Fruit fly (Drosophila melanogaster) whole organism, prepupa: ENCODE results near the gene D2hgdh.
A peak's percentile ranks its signal among the peaks of the same experiment; 100 is the strongest.

ENCODE experiments used
- Blimp-1 ChIP-seq: fragments of 200-800 bp; sonication (Bioruptor generic); optimal IDR thresholded peaks from 3 replicates; lab custom pipeline; 2017; ENCODE audit warnings: missing biosample characterization, missing genetic modification characterization, mild to moderate bottlenecking, moderate library complexity, missing genetic modification reagents
- CG10631 ChIP-seq: fragments of 200-800 bp; sonication (Bioruptor generic); optimal IDR thresholded peaks from 2 replicates; lab custom pipeline; 2016; ENCODE audit warnings: missing biosample characterization, missing genetic modification characterization
- CG10669 ChIP-seq: fragments of 200-800 bp; sonication (Bioruptor generic); optimal IDR thresholded peaks from 3 replicates; lab custom pipeline; 2018; ENCODE audit warnings: missing biosample characterization, mild to moderate bottlenecking, missing genetic modification characterization, moderate library complexity
- CG11294 ChIP-seq: fragments of 200-800 bp; sonication (Bioruptor generic); IDR thresholded peaks from 2 replicates; pipeline ENCODE4 v1.3.6; 2022; ENCODE audit warnings: missing biosample characterization, missing genetic modification characterization
- CG11762 ChIP-seq: fragments of 200-800 bp; sonication (Bioruptor generic); optimal IDR thresholded peaks from 3 replicates; lab custom pipeline; 2016; ENCODE audit warnings: missing biosample characterization, missing genetic modification characterization; ENCODE audit not compliant: insufficient read depth
- CG11902 ChIP-seq: fragments of 200-800 bp; sonication (Bioruptor generic); optimal IDR thresholded peaks from 3 replicates; lab custom pipeline; 2016; ENCODE audit warnings: missing biosample characterization, missing genetic modification characterization
- CG1621 ChIP-seq: fragments of 200-800 bp; sonication (Bioruptor generic); optimal IDR thresholded peaks from 3 replicates; lab custom pipeline; 2018; ENCODE audit warnings: missing biosample characterization, mild to moderate bottlenecking, missing genetic modification characterization
- CG3032 ChIP-seq: fragments of 200-800 bp; optimal IDR thresholded peaks from 2 replicates; lab custom pipeline; 2019; ENCODE audit warnings: missing biosample characterization, mild to moderate bottlenecking, missing genetic modification characterization, moderate library complexity
- CG31627 ChIP-seq: fragments of 200-800 bp; sonication (Bioruptor generic); optimal IDR thresholded peaks from 3 replicates; lab custom pipeline; 2016; ENCODE audit warnings: missing biosample characterization, missing genetic modification characterization
- CG32006 ChIP-seq: fragments of 200-800 bp; sonication (Bioruptor generic); optimal IDR thresholded peaks from 3 replicates; lab custom pipeline; 2017; ENCODE audit warnings: missing biosample characterization, mild to moderate bottlenecking, missing genetic modification characterization
- CG34406 ChIP-seq: fragments of 200-800 bp; sonication (Bioruptor generic); optimal IDR thresholded peaks from 3 replicates; lab custom pipeline; 2016; ENCODE audit warnings: missing biosample characterization, missing genetic modification characterization
- CG3919 ChIP-seq: fragments of 200-800 bp; sonication (Bioruptor generic); optimal IDR thresholded peaks from 3 replicates; lab custom pipeline; 2016; ENCODE audit warnings: missing biosample characterization, missing genetic modification characterization
- CG4318 ChIP-seq: fragments of 200-800 bp; sonication (Bioruptor generic); optimal IDR thresholded peaks from 3 replicates; lab custom pipeline; 2017; ENCODE audit warnings: missing biosample characterization, mild to moderate bottlenecking, missing genetic modification characterization
- CG6276 ChIP-seq: fragments of 200-800 bp; sonication (Bioruptor generic); optimal IDR thresholded peaks from 2 replicates; lab custom pipeline; 2017; ENCODE audit warnings: missing biosample characterization, mild to moderate bottlenecking, missing genetic modification characterization
- CG6792 ChIP-seq: fragments of 200-800 bp; sonication (Bioruptor generic); optimal IDR thresholded peaks from 3 replicates; lab custom pipeline; 2016; ENCODE audit warnings: missing biosample characterization, missing genetic modification characterization
- CG6854 ChIP-seq: fragments of 200-800 bp; sonication (Bioruptor generic); optimal IDR thresholded peaks from 2 replicates; lab custom pipeline; 2017; ENCODE audit warnings: missing biosample characterization, mild to moderate bottlenecking, missing genetic modification characterization
- CG7368 ChIP-seq: fragments of 200-800 bp; sonication (Bioruptor generic); optimal IDR thresholded peaks from 3 replicates; lab custom pipeline; 2016; ENCODE audit warnings: missing biosample characterization, missing genetic modification characterization
- CG8119 ChIP-seq: fragments of 200-800 bp; sonication (Bioruptor generic); IDR thresholded peaks from 3 replicates; pipeline ENCODE4 v1.3.6; 2022; ENCODE audit warnings: missing biosample characterization, missing genetic modification characterization
- CG8319 ChIP-seq: fragments of 200-800 bp; sonication (Bioruptor generic); optimal IDR thresholded peaks from 3 replicates; lab custom pipeline; 2016; ENCODE audit warnings: missing biosample characterization, missing genetic modification characterization
- CG8632 ChIP-seq: fragments of 200-800 bp; sonication (Bioruptor generic); optimal IDR thresholded peaks from 3 replicates; lab custom pipeline; 2016; ENCODE audit warnings: missing biosample characterization, missing genetic modification characterization
- CG9139 ChIP-seq: fragments of 200-800 bp; sonication (Bioruptor generic); optimal IDR thresholded peaks from 3 replicates; lab custom pipeline; 2017; ENCODE audit warnings: missing biosample characterization, mild to moderate bottlenecking, missing genetic modification characterization
- Eip75B ChIP-seq: fragments of 200-800 bp; sonication (Bioruptor generic); optimal IDR thresholded peaks from 3 replicates; lab custom pipeline; 2016; ENCODE audit warnings: missing biosample characterization, missing genetic modification characterization
- Eip78C ChIP-seq: fragments of 200-800 bp; sonication (Bioruptor generic); peaks from one replicate; lab custom pipeline; 2016; ENCODE audit warnings: missing biosample characterization, missing genetic modification characterization
- Ets21C ChIP-seq: fragments of 200-800 bp; sonication (Bioruptor generic); optimal IDR thresholded peaks from 3 replicates; lab custom pipeline; 2016; ENCODE audit warnings: missing biosample characterization, missing genetic modification characterization
- Ets96B ChIP-seq: fragments of 200-800 bp; optimal IDR thresholded peaks from 2 replicates; lab custom pipeline; 2019; ENCODE audit warnings: missing biosample characterization, mild to moderate bottlenecking, missing genetic modification characterization, moderate library complexity
- Hr38 ChIP-seq: sonication (Bioruptor generic); optimal IDR thresholded peaks from 2 replicates; lab custom pipeline; 2016; ENCODE audit warnings: missing biosample characterization, missing genetic modification characterization
- Hr39 ChIP-seq: fragments of 200-800 bp; sonication (Bioruptor generic); optimal IDR thresholded peaks from 2 replicates; lab custom pipeline; 2016; ENCODE audit warnings: missing biosample characterization, missing genetic modification characterization
- Hr4 ChIP-seq: fragments of 200-800 bp; sonication (Bioruptor generic); optimal IDR thresholded peaks from 3 replicates; lab custom pipeline; 2016; ENCODE audit warnings: missing biosample characterization, missing genetic modification characterization
- Lpt ChIP-seq: fragments of 200-800 bp; sonication (Bioruptor generic); optimal IDR thresholded peaks from 3 replicates; lab custom pipeline; 2016; ENCODE audit warnings: missing biosample characterization, missing genetic modification characterization
- Met ChIP-seq: fragments of 200-800 bp; sonication (Bioruptor generic); optimal IDR thresholded peaks from 3 replicates; lab custom pipeline; 2016; ENCODE audit warnings: missing biosample characterization, missing genetic modification characterization
- OdsH ChIP-seq: fragments of 200-800 bp; sonication (Bioruptor generic); optimal IDR thresholded peaks from 3 replicates; lab custom pipeline; 2016; ENCODE audit warnings: missing biosample characterization, missing genetic modification characterization
- Smox ChIP-seq: fragments of 200-800 bp; sonication (Bioruptor generic); optimal IDR thresholded peaks from 3 replicates; lab custom pipeline; 2016; ENCODE audit warnings: missing biosample characterization, missing genetic modification characterization
- Sox102F ChIP-seq: fragments of 200-800 bp; sonication (Bioruptor generic); optimal IDR thresholded peaks from 2 replicates; lab custom pipeline; 2016; ENCODE audit warnings: missing biosample characterization, mild to moderate bottlenecking, missing genetic modification characterization
- Sox14 ChIP-seq: fragments of 200-800 bp; sonication (Bioruptor generic); optimal IDR thresholded peaks from 3 replicates; lab custom pipeline; 2016; ENCODE audit warnings: missing biosample characterization, missing genetic modification characterization
- Sox15 ChIP-seq: fragments of 200-800 bp; sonication (Bioruptor generic); optimal IDR thresholded peaks from 3 replicates; lab custom pipeline; 2016; ENCODE audit warnings: missing biosample characterization, missing genetic modification characterization
- achi ChIP-seq: fragments of 200-800 bp; sonication (Bioruptor generic); optimal IDR thresholded peaks from 3 replicates; lab custom pipeline; 2016; ENCODE audit warnings: missing biosample characterization, missing genetic modification characterization
- acj6 ChIP-seq: fragments of 200-800 bp; sonication (Bioruptor generic); optimal IDR thresholded peaks from 3 replicates; lab custom pipeline; 2016; ENCODE audit warnings: missing biosample characterization, missing genetic modification characterization
- cyc ChIP-seq: fragments of 200-800 bp; sonication (Bioruptor generic); optimal IDR thresholded peaks from 3 replicates; lab custom pipeline; 2016; ENCODE audit warnings: missing biosample characterization, missing genetic modification characterization
- dac ChIP-seq: fragments of 200-800 bp; sonication (Bioruptor generic); optimal IDR thresholded peaks from 2 replicates; lab custom pipeline; 2017; ENCODE audit warnings: missing biosample characterization, mild to moderate bottlenecking, missing genetic modification characterization
- dsx ChIP-seq: fragments of 200-800 bp; optimal IDR thresholded peaks from 3 replicates; lab custom pipeline; 2019; ENCODE audit warnings: missing biosample characterization, mild to moderate bottlenecking, missing genetic modification characterization, moderate library complexity; ENCODE audit not compliant: poor library complexity, severe bottlenecking
- eg ChIP-seq: fragments of 200-800 bp; sonication (Bioruptor generic); IDR thresholded peaks from 3 replicates; pipeline ENCODE4 v1.3.6; 2022; ENCODE audit warnings: missing biosample characterization, missing genetic modification characterization
- esn ChIP-seq: fragments of 200-800 bp; sonication (Bioruptor generic); optimal IDR thresholded peaks from 2 replicates; lab custom pipeline; 2016; ENCODE audit warnings: missing biosample characterization, mild to moderate bottlenecking, missing genetic modification characterization, moderate library complexity
- fd85E ChIP-seq: fragments of 200-800 bp; sonication (Bioruptor generic); optimal IDR thresholded peaks from 3 replicates; lab custom pipeline; 2016; ENCODE audit warnings: missing biosample characterization, missing genetic modification characterization
- fkh ChIP-seq: fragments of 200-800 bp; sonication (Bioruptor generic); optimal IDR thresholded peaks from 3 replicates; lab custom pipeline; 2017; ENCODE audit warnings: missing biosample characterization, mild to moderate bottlenecking, missing genetic modification characterization, moderate library complexity
- lz ChIP-seq: fragments of 200-800 bp; sonication (Bioruptor generic); optimal IDR thresholded peaks from 3 replicates; lab custom pipeline; 2016; ENCODE audit warnings: missing biosample characterization, missing genetic modification characterization
- net ChIP-seq: fragments of 200-800 bp; sonication (Bioruptor generic); optimal IDR thresholded peaks from 3 replicates; lab custom pipeline; 2016; ENCODE audit warnings: missing biosample characterization, missing genetic modification characterization
- pdm3 ChIP-seq: fragments of 200-800 bp; sonication (Bioruptor generic); optimal IDR thresholded peaks from 3 replicates; lab custom pipeline; 2016; ENCODE audit warnings: missing biosample characterization, missing genetic modification characterization
- spab ChIP-seq: fragments of 200-800 bp; sonication (Bioruptor generic); optimal IDR thresholded peaks from 2 replicates; lab custom pipeline; 2017; ENCODE audit warnings: missing biosample characterization, mild to moderate bottlenecking, missing genetic modification characterization, missing genetic modification reagents
- ss ChIP-seq, 2 experiments: fragments of 200-800 bp; sonication (Bioruptor generic); optimal IDR thresholded peaks; 2 replicates in 1 of 2; 3 replicates in 1 of 2; lab custom pipeline; 2017 to 2018; ENCODE audit warnings: mild to moderate bottlenecking in 2 of 2, missing biosample characterization in 2 of 2, missing genetic modification characterization in 2 of 2, moderate library complexity in 1 of 2
- svp ChIP-seq: fragments of 200-800 bp; sonication (Bioruptor generic); peaks from one replicate; lab custom pipeline; 2016; ENCODE audit warnings: missing biosample characterization, missing genetic modification characterization
- vri ChIP-seq: fragments of 200-800 bp; sonication (Bioruptor generic); optimal IDR thresholded peaks from 3 replicates; lab custom pipeline; 2016; ENCODE audit warnings: missing biosample characterization, mild to moderate bottlenecking, missing genetic modification characterization

The D2hgdh gene

dm6 chrX:2163358-2163757 is 22.1 kb downstream of the D2hgdh start:
- no peak for TF ChIP-seq CG6276
- no peak for TF ChIP-seq CG32006 (GFP tag; lab: Kevin White, UChicago)
- no peak for TF ChIP-seq pdm3 (GFP tag; lab: Kevin White, UChicago)
- TF ChIP-seq Ets96B (tag; lab: Kevin White, UChicago) = no peak

dm6 chrX:2165394-2165793 is 24.1 kb downstream of the D2hgdh start:
- TF ChIP-seq Hr39 (GFP tag; lab: Kevin White, UChicago) (no peak), Sox15 (no peak), dsx (GFP tag; lab: Kevin White, UChicago) (no peak), ss (GFP tag; optimal IDR thresholded peaks at IDR 0.05; lab: Kevin White, UChicago) (no peak), CG11294 (GFP tag; lab: Robert Waterston, UW) (peak; percentile 23; the same call in 1 of the 2 replicates), CG8319 (GFP tag; lab: Kevin White, UChicago) (no peak), fd85E (GFP tag; lab: Kevin White, UChicago) (no peak), CG6276 (peak; percentile 28), CG6854 (GFP tag; lab: Kevin White, UChicago) (no peak), cyc (GFP tag; lab: Kevin White, UChicago) (no peak), svp (GFP tag; lab: Kevin White, UChicago) (peak; percentile 48), Ets21C (GFP tag; lab: Kevin White, UChicago) (no peak), CG34406 (GFP tag; lab: Kevin White, UChicago) (no peak), Eip75B (no peak), CG7368 (GFP tag; lab: Kevin White, UChicago) (no peak), Lpt (GFP tag; lab: Kevin White, UChicago) (peak; percentile 35), CG8632 (GFP tag; lab: Kevin White, UChicago) (no peak), CG11762 (GFP tag; lab: Kevin White, UChicago) (no peak), Hr38 (no peak), Hr4 (GFP tag; lab: Kevin White, UChicago) (peak; percentile 53), Smox (GFP tag; lab: Kevin White, UChicago) (no peak), CG9139 (GFP tag; lab: Kevin White, UChicago) (no peak), dac (GFP tag; lab: Kevin White, UChicago) (peak; percentile 15), vri (GFP tag; lab: Kevin White, UChicago) (no peak), Ets96B (tag; lab: Kevin White, UChicago) (no peak), CG4318 (GFP tag; lab: Kevin White, UChicago) (peak; percentile 0), Sox14 (GFP tag; lab: Kevin White, UChicago) (no peak), spab (no peak), Sox102F (GFP tag; lab: Kevin White, UChicago) (no peak), CG8119 (GFP tag; lab: Robert Waterston, UW) (peak; percentile 66), OdsH (GFP tag; lab: Kevin White, UChicago) (no peak), CG31627 (GFP tag; lab: Kevin White, UChicago) (no peak), CG10669 (no peak), net (GFP tag; lab: Kevin White, UChicago) (no peak), Eip78C (GFP tag; lab: Kevin White, UChicago) (peak; percentile 14), Met (GFP tag; lab: Kevin White, UChicago) (no peak), CG10631 (GFP tag; lab: Kevin White, UChicago) (no peak), Blimp-1 (no peak), CG1621 (tag; lab: Kevin White, UChicago) (no peak), lz (GFP tag; lab: Kevin White, UChicago) (no peak), fkh (GFP tag; lab: Kevin White, UChicago) (no peak), CG3919 (GFP tag; lab: Kevin White, UChicago) (no peak), esn (no peak), eg (GFP tag; lab: Robert Waterston, UW) (peak; percentile 81), CG3032 (no peak), acj6 (no peak), achi (GFP tag; lab: Kevin White, UChicago) (no peak), CG11902 (no peak), CG6792 (GFP tag; lab: Kevin White, UChicago) (no peak)
